ENCODE assay signal across 1 worm cellular context in the genomic region with DNA sequence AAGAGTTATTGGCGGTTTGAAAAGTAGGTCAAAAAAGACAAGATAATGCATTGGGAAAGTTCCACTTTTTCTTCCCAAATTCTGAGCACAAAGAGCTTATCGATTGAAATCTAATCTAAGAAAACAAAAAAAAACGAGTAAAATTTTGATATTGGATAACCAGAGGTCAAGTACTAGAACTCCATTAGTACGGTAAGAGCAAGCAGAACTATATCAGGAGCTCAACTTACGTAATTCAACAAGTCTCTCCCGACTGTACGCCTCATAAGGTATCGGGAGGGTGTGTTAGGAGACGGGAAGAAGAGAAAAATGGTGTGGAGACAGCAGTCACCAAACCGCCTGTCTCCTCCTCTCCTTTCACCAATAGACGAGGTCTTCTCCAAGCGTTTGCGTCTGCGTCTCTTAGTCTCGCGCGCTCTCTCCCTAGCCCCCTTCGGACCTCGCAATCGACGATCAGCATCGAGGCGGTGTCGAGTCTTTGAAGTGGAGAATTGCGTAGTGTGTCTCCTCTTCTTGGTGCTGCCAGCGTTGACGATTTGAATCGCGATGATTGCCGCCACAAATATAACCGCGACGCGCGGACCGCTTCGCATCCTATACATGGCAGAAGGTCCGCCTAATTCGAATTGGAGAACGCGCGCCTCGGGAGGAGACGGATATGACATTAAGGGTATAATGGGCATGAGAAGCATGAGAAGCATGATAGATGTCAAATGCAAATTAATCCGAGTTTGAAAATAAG.
A peak's percentile ranks its signal among the peaks of the same experiment; 100 is the strongest.
TF ChIP-seq lines count a peak whose summit lies in the region.

A gene (minus strand): TSS at position 51 of the 742 bp plus-strand sequence.

TF ChIP-seq in whole organism, L1 larva, 84 proteins besides CTCF, POLR2A, EP300 and RAD21 (continued from another document):
- peak in 1 of 2 experiments; percentile 45 for TF ChIP-seq lsy-2 (tag; optimal IDR thresholded peaks at IDR 0.05; lab: Kevin White, UChicago)
- peak in 2 of 3 experiments; percentile 22 to 75 for TF ChIP-seq dpl-1 (GFP tag; optimal IDR thresholded peaks at IDR 0.05; lab: Kevin White, UChicago)
- TF ChIP-seq ztf-4 (tag; optimal IDR thresholded peaks at IDR 0.05; lab: Kevin White, UChicago): no peak
- no peak for TF ChIP-seq dsc-1 (tag; optimal IDR thresholded peaks at IDR 0.05; lab: Kevin White, UChicago)
- TF ChIP-seq ztf-11 (tag; optimal IDR thresholded peaks at IDR 0.05; lab: Kevin White, UChicago): peak in 1 of 2 experiments; percentile 40
- no peak for TF ChIP-seq nhr-84 (tag; optimal IDR thresholded peaks at IDR 0.05; lab: Kevin White, UChicago)
- no peak for TF ChIP-seq ceh-88 (GFP tag; IDR thresholded peaks at IDR 0.05; lab: Robert Waterston, UW)
- TF ChIP-seq nhr-90 (tag; optimal IDR thresholded peaks at IDR 0.05; lab: Kevin White, UChicago; ENCODE audit: poor library complexity): no peak
- TF ChIP-seq pqm-1 (tag; optimal IDR thresholded peaks at IDR 0.05; lab: Kevin White, UChicago): no peak
- TF ChIP-seq lin-39 (tag; optimal IDR thresholded peaks at IDR 0.05; lab: Kevin White, UChicago): no peak
- peak; percentile 7 for TF ChIP-seq unc-86 (tag; optimal IDR thresholded peaks at IDR 0.05; lab: Kevin White, UChicago)
- peak; percentile 25 to 62 for TF ChIP-seq efl-1 (optimal IDR thresholded peaks at IDR 0.05; lab: Kevin White, UChicago)
- peak; percentile 61 to 95 for TF ChIP-seq efl-1 (GFP tag; optimal IDR thresholded peaks at IDR 0.05 in 1 of 2; lab: Kevin White, UChicago)
- no peak for TF ChIP-seq nhr-71 (tag; optimal IDR thresholded peaks at IDR 0.05; lab: Kevin White, UChicago)
- no peak for TF ChIP-seq zip-4 (GFP tag; optimal IDR thresholded peaks at IDR 0.05; lab: Kevin White, UChicago)
- no peak for TF ChIP-seq nhr-77 (tag; optimal IDR thresholded peaks at IDR 0.05; lab: Kevin White, UChicago)
- no peak for TF ChIP-seq irx-1 (tag; optimal IDR thresholded peaks at IDR 0.05; lab: Kevin White, UChicago)
- no peak for TF ChIP-seq mdl-1 (tag; optimal IDR thresholded peaks at IDR 0.05; lab: Kevin White, UChicago)
- no peak for TF ChIP-seq mef-2 (tag; optimal IDR thresholded peaks at IDR 0.05; lab: Kevin White, UChicago)
- TF ChIP-seq lin-14 (GFP tag; optimal IDR thresholded peaks at IDR 0.05; lab: Kevin White, UChicago): peak; percentile 46
- TF ChIP-seq lin-35 (GFP tag; optimal IDR thresholded peaks at IDR 0.05; lab: Kevin White, UChicago): peak; percentile 45 to 47
- TF ChIP-seq tlp-1 (tag; optimal IDR thresholded peaks at IDR 0.05; lab: Kevin White, UChicago): no peak
- TF ChIP-seq snu-23 (GFP tag; optimal IDR thresholded peaks at IDR 0.05; lab: Kevin White, UChicago): peak; percentile 9
- TF ChIP-seq nhr-11 (tag; optimal IDR thresholded peaks at IDR 0.05; lab: Kevin White, UChicago): no peak
- TF ChIP-seq fos-1 (tag; optimal IDR thresholded peaks at IDR 0.05; lab: Kevin White, UChicago): no peak
- no peak for TF ChIP-seq efl-3 (GFP tag; optimal IDR thresholded peaks at IDR 0.05; lab: Kevin White, UChicago)
- no peak for TF ChIP-seq egl-27 (tag; optimal IDR thresholded peaks at IDR 0.05; lab: Kevin White, UChicago)
- no peak for TF ChIP-seq alr-1 (tag; optimal IDR thresholded peaks at IDR 0.05; lab: Kevin White, UChicago; ENCODE audit: borderline replicate concordance)
- TF ChIP-seq ceh-8 (GFP tag; optimal IDR thresholded peaks at IDR 0.05; lab: Kevin White, UChicago): no peak
- TF ChIP-seq nhr-19 (GFP tag; conservative IDR thresholded peaks at IDR 0.05; lab: Robert Waterston, UW): no peak
- no peak for TF ChIP-seq zag-1 (tag; optimal IDR thresholded peaks at IDR 0.05; lab: Kevin White, UChicago)
- no peak for TF ChIP-seq hlh-4 (tag; optimal IDR thresholded peaks at IDR 0.05; lab: Kevin White, UChicago)
- no peak for TF ChIP-seq unc-62 (GFP tag; optimal IDR thresholded peaks at IDR 0.05; lab: Kevin White, UChicago)
- TF ChIP-seq C34B4.2 (tag; optimal IDR thresholded peaks at IDR 0.05; lab: Kevin White, UChicago): no peak
- no peak for TF ChIP-seq unc-30 (tag; optimal IDR thresholded peaks at IDR 0.05; lab: Kevin White, UChicago)
- TF ChIP-seq aly-2 (tag; optimal IDR thresholded peaks at IDR 0.05; lab: Kevin White, UChicago): no peak
- TF ChIP-seq nhr-85 (tag; lab: Kevin White, UChicago): peak; percentile 25
- TF ChIP-seq C04F5.9 (tag; optimal IDR thresholded peaks at IDR 0.05; lab: Kevin White, UChicago): no peak
- no peak for TF ChIP-seq hpl-2 (GFP tag; optimal IDR thresholded peaks at IDR 0.05; lab: Kevin White, UChicago)
- no peak for TF ChIP-seq ama-1 (optimal IDR thresholded peaks at IDR 0.05; lab: Kevin White, UChicago)
- TF ChIP-seq egl-13 (tag; optimal IDR thresholded peaks at IDR 0.05; lab: Kevin White, UChicago): peak; percentile 8
- TF ChIP-seq sox-4 (tag; optimal IDR thresholded peaks at IDR 0.05; lab: Kevin White, UChicago): no peak
- no peak for TF ChIP-seq sup-37 (GFP tag; optimal IDR thresholded peaks at IDR 0.05; lab: Kevin White, UChicago)
- TF ChIP-seq nhr-237 (tag; optimal IDR thresholded peaks at IDR 0.05; lab: Kevin White, UChicago): no peak
- TF ChIP-seq ces-1 (GFP tag; optimal IDR thresholded peaks at IDR 0.05; lab: Kevin White, UChicago): no peak
- no peak for TF ChIP-seq fkh-4 (tag; optimal IDR thresholded peaks at IDR 0.05; lab: Kevin White, UChicago; ENCODE audit: borderline replicate concordance)
- no peak for TF ChIP-seq lin-13 (GFP tag; optimal IDR thresholded peaks at IDR 0.05; lab: Kevin White, UChicago)
- TF ChIP-seq blmp-1 (tag; optimal IDR thresholded peaks at IDR 0.05; lab: Kevin White, UChicago): no peak
- TF ChIP-seq F16B12.6 (tag; optimal IDR thresholded peaks at IDR 0.05; lab: Kevin White, UChicago): peak; percentile 1
- peak; percentile 3 for TF ChIP-seq tbx-2 (tag; optimal IDR thresholded peaks at IDR 0.05; lab: Kevin White, UChicago)
- no peak for TF ChIP-seq fkh-10 (GFP tag; optimal IDR thresholded peaks at IDR 0.05; lab: Kevin White, UChicago)
- no peak for TF ChIP-seq sptf-1 (tag; optimal IDR thresholded peaks at IDR 0.05; lab: Kevin White, UChicago)
- TF ChIP-seq jun-1 (tag; optimal IDR thresholded peaks at IDR 0.05; lab: Kevin White, UChicago): no peak
- no peak for TF ChIP-seq grh-1 (GFP tag; IDR thresholded peaks at IDR 0.05; lab: Robert Waterston, UW)
- no peak for TF ChIP-seq ets-5 (GFP tag; IDR thresholded peaks at IDR 0.05; lab: Robert Waterston, UW)
- no peak for TF ChIP-seq vab-15 (tag; optimal IDR thresholded peaks at IDR 0.05; lab: Kevin White, UChicago)
- no peak for TF ChIP-seq pax-3 (tag; optimal IDR thresholded peaks at IDR 0.05; lab: Kevin White, UChicago)
- TF ChIP-seq unc-130 (tag; optimal IDR thresholded peaks at IDR 0.05; lab: Kevin White, UChicago): no peak
- TF ChIP-seq rnt-1 (tag; optimal IDR thresholded peaks at IDR 0.05; lab: Kevin White, UChicago): peak; percentile 5
- no peak for TF ChIP-seq swsn-7 (tag; optimal IDR thresholded peaks at IDR 0.05; lab: Kevin White, UChicago)
- no peak for TF ChIP-seq nhr-12 (tag; optimal IDR thresholded peaks at IDR 0.05; lab: Kevin White, UChicago)
- TF ChIP-seq elt-3 (tag; optimal IDR thresholded peaks at IDR 0.05; lab: Kevin White, UChicago): no peak
- no peak for TF ChIP-seq pag-3 (tag; optimal IDR thresholded peaks at IDR 0.05; lab: Kevin White, UChicago; ENCODE audit: borderline replicate concordance, insufficient read depth)
- no peak for TF ChIP-seq C16A3.4 (tag; optimal IDR thresholded peaks at IDR 0.05; lab: Kevin White, UChicago)
- TF ChIP-seq nhr-47 (tag; optimal IDR thresholded peaks at IDR 0.05; lab: Kevin White, UChicago): no peak
- no peak for TF ChIP-seq skn-1 (tag; optimal IDR thresholded peaks at IDR 0.05; lab: Kevin White, UChicago)
- no peak for TF ChIP-seq fkh-8 (tag; optimal IDR thresholded peaks at IDR 0.05; lab: Kevin White, UChicago)
- TF ChIP-seq lin-15B (tag; optimal IDR thresholded peaks at IDR 0.05; lab: Kevin White, UChicago): no peak
- TF ChIP-seq mep-1 (tag; optimal IDR thresholded peaks at IDR 0.05; lab: Kevin White, UChicago): peak; percentile 44
